Fruit fly (Drosophila melanogaster): ENCODE data around the gene Idgf2.

Gene Idgf2

dm6 chr2L:16491123-16491751, 44.1 kb downstream of the Idgf2 start, which contains the start of gene Tpr2:
Gene Tpr2, plus strand, starts transcription at chr2L:16491540.
- TF ChIP-seq H15 (GFP tag; IDR thresholded peaks at IDR 0.05) (no peak), CG13123 (GFP tag; optimal IDR thresholded peaks at IDR 0.05) (peak; percentile 4), CG5245 (GFP tag; optimal IDR thresholded peaks at IDR 0.05) (peak; percentile 98), Oli (tag; optimal IDR thresholded peaks at IDR 0.05) (peak; percentile 23), CG8089 (GFP tag; optimal IDR thresholded peaks at IDR 0.05) (no peak), amos (GFP tag; IDR thresholded peaks at IDR 0.05; ENCODE audit: partially characterized antibody) (peak; percentile 88), CG15479 (GFP tag; optimal IDR thresholded peaks at IDR 0.05) (peak; percentile 5), grn (GFP tag; optimal IDR thresholded peaks at IDR 0.05) (peak; percentile 48), dmrt11E (tag; optimal IDR thresholded peaks at IDR 0.05) (peak; percentile 56), klu (GFP tag; IDR thresholded peaks at IDR 0.05) (no peak), CG9609 (GFP tag; optimal IDR thresholded peaks at IDR 0.05) (peak; percentile 59), bowl (GFP tag; IDR thresholded peaks at IDR 0.05) (no peak), CG4424 (GFP tag; optimal IDR thresholded peaks at IDR 0.05) (no peak), CG8359 (GFP tag; optimal IDR thresholded peaks at IDR 0.05; ENCODE audit: borderline replicate concordance) (no peak), sim (GFP tag; IDR thresholded peaks at IDR 0.05) (no peak), CG7745 (tag; optimal IDR thresholded peaks at IDR 0.05) (peak; percentile 39), dati (GFP tag; IDR thresholded peaks at IDR 0.05) (no peak), Nf-YA (GFP tag; IDR thresholded peaks at IDR 0.05) (no peak), Mrtf (GFP tag; IDR thresholded peaks at IDR 0.05) (no peak), Sox102F (GFP tag; optimal IDR thresholded peaks at IDR 0.05) (peak; percentile 32), mirr (GFP tag; optimal IDR thresholded peaks at IDR 0.05) (peak; percentile 35), unc-4 (GFP tag; IDR thresholded peaks at IDR 0.05; ENCODE audit: partially characterized antibody) (peak; percentile 96), ken (GFP tag; IDR thresholded peaks at IDR 0.05) (no peak), odd (GFP tag; optimal IDR thresholded peaks at IDR 0.05) (peak; percentile 50), CG33213 (GFP tag; optimal IDR thresholded peaks at IDR 0.05) (peak; percentile 58), CG7928 (GFP tag; optimal IDR thresholded peaks at IDR 0.05) (peak; percentile 44), fu2 (GFP tag; optimal IDR thresholded peaks at IDR 0.05) (peak; percentile 11), E2f2 (GFP tag; IDR thresholded peaks at IDR 0.05) (peak; percentile 74), CG12769 (tag; optimal IDR thresholded peaks at IDR 0.05) (no peak), CG5180 (GFP tag; optimal IDR thresholded peaks at IDR 0.05) (no peak), so (GFP tag; IDR thresholded peaks at IDR 0.05) (no peak), Dip3 (GFP tag; optimal IDR thresholded peaks at IDR 0.05) (peak; percentile 24), CG32767 (GFP tag; IDR thresholded peaks at IDR 0.05) (no peak), otp (GFP tag; IDR thresholded peaks at IDR 0.05) (no peak), CG7839 (tag; optimal IDR thresholded peaks at IDR 0.05) (peak; percentile 45), CG4854 (GFP tag; optimal IDR thresholded peaks at IDR 0.05) (peak; percentile 53), CG1529 (GFP tag; optimal IDR thresholded peaks at IDR 0.05) (peak; percentile 33), gsb-n (tag; optimal IDR thresholded peaks at IDR 0.05) (peak; percentile 80), fd3F (GFP tag; optimal IDR thresholded peaks at IDR 0.05) (peak; percentile 29), Ssrp (tag; optimal IDR thresholded peaks at IDR 0.05) (peak; percentile 38), CG12155 (GFP tag; optimal IDR thresholded peaks at IDR 0.05) (peak; percentile 18), ems (GFP tag; optimal IDR thresholded peaks at IDR 0.05) (peak; percentile 58), tx (GFP tag; optimal IDR thresholded peaks at IDR 0.05) (peak; percentile 31), B-H2 (GFP tag; optimal IDR thresholded peaks at IDR 0.05) (peak; percentile 83), Bdp1 (GFP tag; optimal IDR thresholded peaks at IDR 0.05) (peak; percentile 69), CG31441 (GFP tag; IDR thresholded peaks at IDR 0.05) (peak; percentile 73), NfI (GFP tag; optimal IDR thresholded peaks at IDR 0.05) (peak; percentile 71), Myb (GFP tag; optimal IDR thresholded peaks at IDR 0.05) (peak; percentile 47), Gsc (GFP tag; IDR thresholded peaks at IDR 0.05) (no peak), dysf (GFP tag; IDR thresholded peaks at IDR 0.05) (peak; percentile 39; the same call in 1 of the 3 replicates), CG12104 (GFP tag; optimal IDR thresholded peaks at IDR 0.05) (peak; percentile 35)

Data from whole organism, embryonic.